Fruit fly (Drosophila melanogaster) whole organism, adult: ENCODE results near the gene Nedd8.

ENCODE experiments used
- CG11617 ChIP-seq: fragments of 200-800 bp; sonication (Bioruptor generic); optimal IDR thresholded peaks from 2 replicates; lab custom pipeline; 2017; ENCODE audit warnings: mild to moderate bottlenecking, missing biosample characterization, missing genetic modification reagents, missing genetic modification characterization
- CG12768 ChIP-seq: fragments of 200-800 bp; sonication (Bioruptor generic); optimal IDR thresholded peaks from 2 replicates; lab custom pipeline; 2017; ENCODE audit warnings: missing biosample characterization, missing genetic modification characterization, mild to moderate bottlenecking, moderate library complexity, missing genetic modification reagents
- CG14711 ChIP-seq: fragments of 200-800 bp; sonication (Bioruptor generic); optimal IDR thresholded peaks from 2 replicates; lab custom pipeline; 2018; ENCODE audit warnings: missing biosample characterization, mild to moderate bottlenecking, missing genetic modification characterization, moderate library complexity
- CG1620 ChIP-seq: fragments of 200-800 bp; sonication (Bioruptor generic); optimal IDR thresholded peaks from 2 replicates; lab custom pipeline; 2016; ENCODE audit warnings: missing biosample characterization, missing genetic modification characterization
- CG33017 ChIP-seq: fragments of 200-800 bp; sonication (Bioruptor generic); optimal IDR thresholded peaks from 2 replicates; lab custom pipeline; 2018; ENCODE audit warnings: missing biosample characterization, mild to moderate bottlenecking, missing genetic modification characterization, moderate library complexity
- CG5204 ChIP-seq: fragments of 200-800 bp; sonication (Bioruptor generic); optimal IDR thresholded peaks from 2 replicates; lab custom pipeline; 2016; ENCODE audit warnings: missing biosample characterization, missing genetic modification characterization
- CG7045 ChIP-seq: fragments of 200-800 bp; sonication (Bioruptor generic); optimal IDR thresholded peaks from 2 replicates; lab custom pipeline; 2017; ENCODE audit warnings: missing biosample characterization, mild to moderate bottlenecking, missing genetic modification characterization
- CG7101 ChIP-seq: fragments of 200-800 bp; sonication (Bioruptor generic); optimal IDR thresholded peaks from 2 replicates; lab custom pipeline; 2018; ENCODE audit warnings: missing biosample characterization, mild to moderate bottlenecking, missing genetic modification characterization, moderate library complexity
- Clk ChIP-seq: fragments of 200-800 bp; sonication (Bioruptor generic); optimal IDR thresholded peaks from 2 replicates; lab custom pipeline; 2017; ENCODE audit warnings: missing biosample characterization, missing genetic modification characterization
- Crg-1 ChIP-seq: fragments of 200-800 bp; sonication (Bioruptor generic); optimal IDR thresholded peaks from 2 replicates; lab custom pipeline; 2016; ENCODE audit warnings: missing biosample characterization, missing genetic modification characterization
- Hr96 ChIP-seq: fragments of 200-800 bp; sonication (Bioruptor generic); optimal IDR thresholded peaks from 2 replicates; lab custom pipeline; 2016; ENCODE audit warnings: missing biosample characterization, missing genetic modification characterization
- Mnt ChIP-seq: fragments of 200-800 bp; sonication (Bioruptor generic); optimal IDR thresholded peaks from 2 replicates; lab custom pipeline; 2016; ENCODE audit warnings: missing biosample characterization, mild to moderate bottlenecking, missing genetic modification characterization
- bab1 ChIP-seq: fragments of 200-800 bp; sonication (Bioruptor generic); optimal IDR thresholded peaks from 3 replicates; lab custom pipeline; 2019; ENCODE audit warnings: missing biosample characterization, mild to moderate bottlenecking, missing genetic modification characterization, moderate library complexity
- cic ChIP-seq: fragments of 200-800 bp; sonication (Bioruptor generic); optimal IDR thresholded peaks from 2 replicates; lab custom pipeline; 2017; ENCODE audit warnings: missing biosample characterization, mild to moderate bottlenecking, missing genetic modification characterization, moderate library complexity
- cnc ChIP-seq, 2 experiments: fragments of >200 bp; optimal IDR thresholded peaks; 2 replicates each; lab custom pipeline; 2017
- kay ChIP-seq: fragments of 200-800 bp; sonication (Bioruptor generic); peaks from one replicate; lab custom pipeline; 2016; ENCODE audit warnings: missing biosample characterization, missing genetic modification characterization, borderline replicate concordance
- ovo ChIP-seq: fragments of 200-800 bp; sonication (Bioruptor generic); optimal IDR thresholded peaks from 2 replicates; lab custom pipeline; 2016; ENCODE audit warnings: missing biosample characterization, missing genetic modification characterization
- pad ChIP-seq: fragments of 200-800 bp; sonication (Bioruptor generic); optimal IDR thresholded peaks from 3 replicates; lab custom pipeline; 2017; ENCODE audit warnings: missing biosample characterization, missing genetic modification characterization, mild to moderate bottlenecking, moderate library complexity, missing genetic modification reagents
- tj ChIP-seq: fragments of 200-800 bp; sonication (Bioruptor generic); optimal IDR thresholded peaks from 3 replicates; lab custom pipeline; 2017; ENCODE audit warnings: missing biosample characterization, mild to moderate bottlenecking, missing genetic modification characterization, moderate library complexity
- toe ChIP-seq: fragments of 200-800 bp; sonication (Bioruptor generic); optimal IDR thresholded peaks from 2 replicates; lab custom pipeline; 2016; ENCODE audit warnings: missing biosample characterization, missing genetic modification characterization

Nedd8 gene

DNA sequence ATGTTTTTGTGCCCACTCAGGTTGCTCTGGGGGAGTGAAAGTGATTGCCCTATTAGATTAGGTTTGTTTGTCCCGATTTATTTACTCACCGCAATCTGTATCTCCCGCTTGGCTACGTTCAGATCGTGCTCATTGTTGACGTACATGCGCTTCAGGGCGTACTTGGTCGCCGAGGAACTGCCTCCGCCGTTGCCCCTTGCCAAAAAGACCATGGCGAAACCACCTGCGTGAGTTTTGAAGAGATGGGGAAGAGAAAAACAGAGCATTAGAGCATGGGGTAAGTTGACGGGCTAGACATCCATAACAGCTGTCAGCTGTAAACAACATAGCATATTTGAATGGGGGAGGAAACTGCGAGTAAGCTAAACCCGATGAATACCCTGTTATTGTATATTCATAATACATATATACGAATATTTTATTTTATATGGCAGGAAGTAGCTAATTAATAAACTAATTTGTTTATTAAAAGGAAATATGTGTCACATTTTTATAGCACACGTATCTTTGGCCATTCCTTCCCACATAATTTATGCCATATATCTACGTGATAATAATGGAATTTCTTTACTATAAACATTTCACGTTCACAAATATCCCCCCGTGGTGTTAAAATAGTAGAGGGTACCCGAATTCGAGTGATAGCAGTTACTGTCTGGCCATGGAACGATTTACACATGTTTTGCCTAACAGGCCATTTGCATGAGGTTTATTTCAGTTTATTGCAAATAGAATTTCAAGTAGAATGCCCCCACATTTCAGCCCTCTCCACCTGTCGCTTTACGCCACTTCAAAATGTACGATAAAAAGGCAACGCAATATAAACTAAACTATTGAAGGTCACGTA lies 14.0 kb upstream of the Nedd8 start:
- TF ChIP-seq CG33017 (tag; lab: Kevin White, UChicago) (peak; percentile 40), CG12768 (GFP tag; lab: Kevin White, UChicago) (no peak), Crg-1 (no peak), tj (no peak), CG1620 (GFP tag; lab: Kevin White, UChicago) (no peak), Clk (GFP tag; lab: Kevin White, UChicago) (peak; percentile 26), toe (no peak), bab1 (GFP tag; lab: Kevin White, UChicago) (no peak), kay (peak; percentile 58), cic (peak; percentile 41), Hr96 (no peak)

DNA sequence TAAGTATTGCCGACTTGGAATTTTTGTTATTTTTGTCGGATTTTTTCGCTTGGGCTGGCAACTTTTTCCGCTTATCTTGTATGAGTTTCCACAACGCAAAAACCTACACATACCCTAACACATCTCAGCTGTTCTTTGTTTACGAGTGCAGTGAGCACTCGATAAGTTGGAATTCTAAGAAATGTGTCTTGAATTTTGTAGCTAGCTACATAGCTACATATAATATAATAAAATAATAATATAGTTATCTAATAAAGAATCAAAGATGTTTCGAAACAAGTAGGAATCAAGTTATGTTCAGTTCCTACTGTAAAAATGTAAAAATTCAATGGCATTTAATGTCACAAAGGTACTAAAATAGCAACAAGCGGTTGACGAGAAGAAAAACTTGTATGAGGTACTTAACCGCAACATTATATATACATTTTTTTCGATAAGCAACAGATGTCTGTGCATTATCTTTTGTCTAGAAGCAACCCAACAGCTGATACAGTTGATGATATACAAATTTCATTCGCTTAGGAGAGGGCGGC lies 5.6 kb upstream of the Nedd8 start, which contains the start of gene Bhmt:
Gene Bhmt, minus strand, starts transcription at position 170 of the 533 bp plus-strand sequence.
- TF ChIP-seq tj, result peak; percentile 100
- TF ChIP-seq ovo (GFP tag; lab: Kevin White, UChicago), result peak; percentile 15
- peak; percentile 89 for TF ChIP-seq CG11617 (GFP tag; lab: Kevin White, UChicago)
- peak; percentile 56 for TF ChIP-seq Clk (GFP tag; lab: Kevin White, UChicago)
- no peak for TF ChIP-seq CG1620 (GFP tag; lab: Kevin White, UChicago)
- TF ChIP-seq CG12768 (GFP tag; lab: Kevin White, UChicago), result peak; percentile 74
- TF ChIP-seq Crg-1, result peak; percentile 18
- TF ChIP-seq cnc (optimal IDR thresholded peaks at IDR 0.05; lab: Kevin White, UChicago), result no peak
- TF ChIP-seq cic, result peak; percentile 84
- TF ChIP-seq CG7101 (tag; lab: Kevin White, UChicago), result peak; percentile 92
- peak; percentile 91 for TF ChIP-seq CG14711
- no peak for TF ChIP-seq Hr96
- peak; percentile 81 for TF ChIP-seq CG7045 (GFP tag; lab: Kevin White, UChicago)
- TF ChIP-seq Mnt, result peak; percentile 68
- peak; percentile 91 for TF ChIP-seq bab1 (GFP tag; lab: Kevin White, UChicago)
- peak; percentile 95 for TF ChIP-seq kay
- peak; percentile 91 for TF ChIP-seq CG33017 (tag; lab: Kevin White, UChicago)
- TF ChIP-seq pad (GFP tag; lab: Kevin White, UChicago), result peak; percentile 71
- no peak for TF ChIP-seq toe
- no peak for TF ChIP-seq CG5204

DNA sequence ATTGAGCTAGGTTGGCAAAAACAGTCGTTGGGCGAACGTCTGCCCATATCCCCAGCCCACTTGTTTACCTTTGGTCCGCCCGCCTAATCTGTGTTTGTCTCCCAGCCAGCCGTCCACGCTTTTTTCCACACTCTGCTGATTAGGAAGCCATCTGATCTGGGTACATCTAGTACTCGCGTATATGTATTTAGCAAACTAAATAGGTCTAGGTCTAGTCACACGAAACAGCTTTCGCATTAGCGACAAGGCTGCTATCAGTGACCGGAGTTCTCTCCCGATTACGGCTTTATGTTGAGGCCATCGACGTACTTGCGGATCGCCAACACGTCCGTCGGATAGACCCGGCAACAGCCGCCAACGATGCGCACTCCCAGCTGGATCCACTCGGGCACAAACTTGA lies 4.0 kb upstream of the Nedd8 start:
- no peak for TF ChIP-seq Mnt
- no peak for TF ChIP-seq kay
- TF ChIP-seq CG1620 (GFP tag; lab: Kevin White, UChicago), result no peak
- no peak for TF ChIP-seq tj
- no peak for TF ChIP-seq ovo (GFP tag; lab: Kevin White, UChicago)
- no peak for TF ChIP-seq CG7045 (GFP tag; lab: Kevin White, UChicago)
- TF ChIP-seq Hr96, result no peak
- no peak for TF ChIP-seq Clk (GFP tag; lab: Kevin White, UChicago)
- TF ChIP-seq toe, result no peak
- TF ChIP-seq bab1 (GFP tag; lab: Kevin White, UChicago), result no peak
- TF ChIP-seq CG12768 (GFP tag; lab: Kevin White, UChicago), result peak; percentile 3
- TF ChIP-seq CG7101 (tag; lab: Kevin White, UChicago), result no peak
- no peak for TF ChIP-seq Crg-1
- peak; percentile 47 for TF ChIP-seq cic
- TF ChIP-seq pad (GFP tag; lab: Kevin White, UChicago), result no peak
- no peak for TF ChIP-seq cnc (optimal IDR thresholded peaks at IDR 0.05; lab: Kevin White, UChicago)
- TF ChIP-seq CG5204, result no peak

DNA sequence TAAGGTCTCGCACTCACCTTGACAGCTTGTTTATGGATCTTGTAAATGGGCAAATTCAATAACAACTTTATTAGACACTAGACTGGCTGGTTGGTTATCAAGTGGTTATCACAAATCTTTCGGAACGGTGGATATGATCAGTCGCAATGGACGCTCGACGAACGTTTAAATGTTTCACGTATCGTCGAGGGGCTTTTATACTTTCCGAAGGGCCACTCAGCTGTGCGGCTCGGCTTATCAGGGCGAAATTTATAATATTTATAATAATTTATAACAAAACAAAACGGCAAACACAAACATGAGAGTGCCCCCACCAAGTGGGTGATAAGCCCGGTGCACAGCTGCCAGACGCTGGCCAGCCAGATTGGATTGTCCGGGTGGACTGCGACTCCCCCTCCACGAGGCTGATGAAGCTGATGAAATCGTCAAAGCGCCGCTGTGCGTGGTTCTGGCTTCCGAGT lies 2.6 kb upstream of the Nedd8 start, which contains the start of gene CG10621:
Gene CG10621, minus strand, starts transcription at position 177 of the 461 bp plus-strand sequence.
- peak; percentile 5 for TF ChIP-seq Clk (GFP tag; lab: Kevin White, UChicago)
- peak; percentile 37 for TF ChIP-seq CG33017 (tag; lab: Kevin White, UChicago)
- no peak for TF ChIP-seq ovo (GFP tag; lab: Kevin White, UChicago)
- no peak for TF ChIP-seq cnc (optimal IDR thresholded peaks at IDR 0.05; lab: Kevin White, UChicago)
- no peak for TF ChIP-seq pad (GFP tag; lab: Kevin White, UChicago)
- TF ChIP-seq Hr96, result no peak
- peak; percentile 40 for TF ChIP-seq tj
- TF ChIP-seq toe, result no peak
- TF ChIP-seq cic, result peak; percentile 85
- no peak for TF ChIP-seq CG7045 (GFP tag; lab: Kevin White, UChicago)
- no peak for TF ChIP-seq CG7101 (tag; lab: Kevin White, UChicago)
- no peak for TF ChIP-seq CG11617 (GFP tag; lab: Kevin White, UChicago)
- TF ChIP-seq CG1620 (GFP tag; lab: Kevin White, UChicago), result no peak
- peak; percentile 41 for TF ChIP-seq CG12768 (GFP tag; lab: Kevin White, UChicago)
- no peak for TF ChIP-seq CG5204
- no peak for TF ChIP-seq Crg-1
- TF ChIP-seq kay, result peak; percentile 92
- no peak for TF ChIP-seq bab1 (GFP tag; lab: Kevin White, UChicago)
- TF ChIP-seq CG14711, result no peak
- TF ChIP-seq Mnt, result peak; percentile 67

DNA sequence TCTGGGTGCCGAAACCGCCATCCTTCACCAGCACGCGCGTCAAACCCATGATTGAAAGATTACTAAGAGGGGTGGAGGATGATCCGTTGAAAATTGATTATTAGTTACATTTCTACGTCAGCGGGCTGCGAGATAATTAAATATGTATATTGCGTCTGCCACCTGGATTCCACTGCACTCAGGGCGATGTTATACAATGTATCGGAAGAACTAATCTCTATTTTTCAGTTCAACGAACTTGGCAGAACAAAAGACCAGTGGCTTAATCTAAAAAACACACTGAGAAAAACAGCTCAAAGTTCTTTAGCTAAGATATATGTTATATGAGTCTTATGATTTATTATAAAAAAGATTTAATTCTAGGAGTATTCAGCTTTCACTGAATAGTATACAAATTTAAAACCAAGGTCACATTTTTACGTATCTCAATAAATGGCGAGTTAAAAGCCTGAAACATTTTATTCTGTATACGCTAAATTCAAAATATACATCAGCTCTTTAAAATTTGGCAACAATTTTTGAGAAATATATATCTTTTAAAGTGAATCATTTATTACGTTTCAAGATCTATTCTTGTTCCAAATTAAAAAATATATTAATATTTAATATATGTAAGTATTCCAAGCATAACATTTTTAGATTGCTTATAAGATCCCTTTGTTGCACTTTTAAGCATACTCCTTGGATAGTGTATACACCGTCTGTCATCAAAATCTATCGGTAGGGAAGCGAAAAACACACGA lies 2.0 kb upstream of the Nedd8 start:
- no peak for TF ChIP-seq Clk (GFP tag; lab: Kevin White, UChicago)
- no peak for TF ChIP-seq bab1 (GFP tag; lab: Kevin White, UChicago)
- no peak for TF ChIP-seq toe
- TF ChIP-seq pad (GFP tag; lab: Kevin White, UChicago), result no peak
- TF ChIP-seq kay, result no peak
- TF ChIP-seq cic, result no peak
- peak; percentile 15 for TF ChIP-seq CG7045 (GFP tag; lab: Kevin White, UChicago)
- TF ChIP-seq CG11617 (GFP tag; lab: Kevin White, UChicago), result peak; percentile 49
- TF ChIP-seq ovo (GFP tag; lab: Kevin White, UChicago), result no peak
- TF ChIP-seq CG7101 (tag; lab: Kevin White, UChicago), result peak; percentile 28
- TF ChIP-seq cnc (optimal IDR thresholded peaks at IDR 0.05; lab: Kevin White, UChicago), result no peak
- TF ChIP-seq tj, result no peak
- TF ChIP-seq Crg-1, result no peak
- peak; percentile 33 for TF ChIP-seq CG14711
- TF ChIP-seq CG5204, result no peak
- TF ChIP-seq CG12768 (GFP tag; lab: Kevin White, UChicago), result no peak
- no peak for TF ChIP-seq CG1620 (GFP tag; lab: Kevin White, UChicago)
